Worm (Caenorhabditis elegans): ENCODE data around the gene grl-5.

The grl-5 gene

ce11 chrV:4398127-4398526 is 16.3 kb downstream of the grl-5 start:
- no peak for TF ChIP-seq mml-1 (tag; optimal IDR thresholded peaks at IDR 0.05)
- TF ChIP-seq nfya-1 (tag; optimal IDR thresholded peaks at IDR 0.05; ENCODE audit: insufficient read depth), result no peak
- no peak for TF ChIP-seq tbx-2 (tag; optimal IDR thresholded peaks at IDR 0.05)
- no peak for TF ChIP-seq aly-2 (tag; optimal IDR thresholded peaks at IDR 0.05)
- no peak for TF ChIP-seq ceh-16 (tag; optimal IDR thresholded peaks at IDR 0.05)
- no peak for TF ChIP-seq egl-5 (tag; optimal IDR thresholded peaks at IDR 0.05)
- no peak for TF ChIP-seq nhr-67 (tag; optimal IDR thresholded peaks at IDR 0.05)
- TF ChIP-seq nhr-25 (tag; optimal IDR thresholded peaks at IDR 0.05), result no peak
- TF ChIP-seq ztf-11 (tag; optimal IDR thresholded peaks at IDR 0.05), result no peak
- no peak for TF ChIP-seq fkh-10 (GFP tag; optimal IDR thresholded peaks at IDR 0.05)
- TF ChIP-seq nhr-237 (tag; optimal IDR thresholded peaks at IDR 0.05), result no peak

ce11 chrV:4396257-4396656 is 18.2 kb downstream of the grl-5 start, which contains the start of gene F13A2.3:
Gene F13A2.3 (minus strand): TSS chrV:4396357.
- no peak for TF ChIP-seq ceh-16 (tag; optimal IDR thresholded peaks at IDR 0.05)
- TF ChIP-seq fkh-2 (tag; optimal IDR thresholded peaks at IDR 0.05), result no peak
- TF ChIP-seq mdl-1 (tag; optimal IDR thresholded peaks at IDR 0.05), result no peak
- no peak for TF ChIP-seq snpc-4 (tag; optimal IDR thresholded peaks at IDR 0.05)
- TF ChIP-seq fkh-10 (GFP tag; optimal IDR thresholded peaks at IDR 0.05), result no peak
- TF ChIP-seq nhr-237 (tag; optimal IDR thresholded peaks at IDR 0.05), result no peak
- no peak for TF ChIP-seq nhr-25 (tag; optimal IDR thresholded peaks at IDR 0.05)
- no peak for TF ChIP-seq egl-5 (tag; optimal IDR thresholded peaks at IDR 0.05)
- TF ChIP-seq nhr-77 (tag; optimal IDR thresholded peaks at IDR 0.05), result no peak
- TF ChIP-seq nhr-76 (tag; optimal IDR thresholded peaks at IDR 0.05), result no peak
- TF ChIP-seq elt-1 (tag; optimal IDR thresholded peaks at IDR 0.05), result no peak
- no peak for TF ChIP-seq nhr-11 (tag; optimal IDR thresholded peaks at IDR 0.05)
- TF ChIP-seq ceh-9 (tag; optimal IDR thresholded peaks at IDR 0.05), result no peak
- no peak for TF ChIP-seq fos-1 (tag; optimal IDR thresholded peaks at IDR 0.05)
- TF ChIP-seq nhr-12 (tag; optimal IDR thresholded peaks at IDR 0.05), result no peak
- no peak for TF ChIP-seq pqm-1 (tag; optimal IDR thresholded peaks at IDR 0.05)
- no peak for TF ChIP-seq ztf-4 (tag; optimal IDR thresholded peaks at IDR 0.05)
- no peak for TF ChIP-seq nhr-23 (tag; optimal IDR thresholded peaks at IDR 0.05)
- TF ChIP-seq ZK546.5 (tag; optimal IDR thresholded peaks at IDR 0.05), result no peak

ce11 chrV:4387916-4388315 is 26.5 kb downstream of the grl-5 start:
- TF ChIP-seq nfya-1 (tag; optimal IDR thresholded peaks at IDR 0.05; ENCODE audit: insufficient read depth), result peak; percentile 93
- no peak for TF ChIP-seq lsy-12 (tag; optimal IDR thresholded peaks at IDR 0.05)

- no peak for TF ChIP-seq ceh-82 (tag; optimal IDR thresholded peaks at IDR 0.05)
- TF ChIP-seq ztf-4 (tag; optimal IDR thresholded peaks at IDR 0.05), result no peak
- no peak for TF ChIP-seq eor-1 (tag; optimal IDR thresholded peaks at IDR 0.05)
- no peak for TF ChIP-seq nhr-67 (tag; optimal IDR thresholded peaks at IDR 0.05)
- TF ChIP-seq nhr-11 (tag; optimal IDR thresholded peaks at IDR 0.05), result no peak
- no peak for TF ChIP-seq nhr-43 (tag; optimal IDR thresholded peaks at IDR 0.05; ENCODE audit: poor library complexity, severe bottlenecking)
- TF ChIP-seq ceh-9 (tag; optimal IDR thresholded peaks at IDR 0.05), result no peak
- TF ChIP-seq nhr-25 (tag; optimal IDR thresholded peaks at IDR 0.05), result no peak
- no peak for TF ChIP-seq nfya-1 (tag; optimal IDR thresholded peaks at IDR 0.05; ENCODE audit: insufficient read depth)
- TF ChIP-seq fkh-2 (tag; optimal IDR thresholded peaks at IDR 0.05), result no peak
- TF ChIP-seq egl-5 (tag; optimal IDR thresholded peaks at IDR 0.05), result no peak
- no peak for TF ChIP-seq ztf-11 (tag; optimal IDR thresholded peaks at IDR 0.05)
- TF ChIP-seq nhr-77 (tag; optimal IDR thresholded peaks at IDR 0.05), result no peak
- no peak for TF ChIP-seq ama-1 (optimal IDR thresholded peaks at IDR 0.05)
- no peak for TF ChIP-seq fkh-10 (GFP tag; optimal IDR thresholded peaks at IDR 0.05)
- no peak for TF ChIP-seq lsy-12 (tag; optimal IDR thresholded peaks at IDR 0.05)
- TF ChIP-seq nhr-237 (tag; optimal IDR thresholded peaks at IDR 0.05), result no peak
- TF ChIP-seq lin-39 (tag; optimal IDR thresholded peaks at IDR 0.05), result no peak
- TF ChIP-seq aly-2 (tag; optimal IDR thresholded peaks at IDR 0.05), result no peak
Observed at ce11 chrV:4387402-4387801, 27.1 kb downstream of the grl-5 start, which contains the start of gene F13A2.9. Gene F13A2.9 (minus strand): TSS chrV:4387502.

- TF ChIP-seq egl-5 (tag; optimal IDR thresholded peaks at IDR 0.05), result no peak
- TF ChIP-seq nhr-43 (tag; optimal IDR thresholded peaks at IDR 0.05; ENCODE audit: poor library complexity, severe bottlenecking), result no peak
- TF ChIP-seq lin-15B (tag; optimal IDR thresholded peaks at IDR 0.05), result no peak
- TF ChIP-seq sea-2 (GFP tag; optimal IDR thresholded peaks at IDR 0.05), result no peak
- no peak for TF ChIP-seq nhr-67 (tag; optimal IDR thresholded peaks at IDR 0.05)
- no peak for TF ChIP-seq elt-1 (tag; optimal IDR thresholded peaks at IDR 0.05)
- TF ChIP-seq pha-4 (tag; optimal IDR thresholded peaks at IDR 0.05), result no peak
- TF ChIP-seq R02D3.7 (tag; optimal IDR thresholded peaks at IDR 0.05), result no peak
- no peak for TF ChIP-seq fkh-2 (tag; optimal IDR thresholded peaks at IDR 0.05)
- no peak for TF ChIP-seq elt-3 (tag; optimal IDR thresholded peaks at IDR 0.05)
- no peak for TF ChIP-seq mml-1 (tag; optimal IDR thresholded peaks at IDR 0.05)
Observed at ce11 chrV:4386173-4386572, 28.3 kb downstream of the grl-5 start, which contains the start of gene F13A2.10. Gene F13A2.10 (minus strand): TSS chrV:4386273.
